Fruit fly (Drosophila melanogaster): ENCODE results near the gene PIG-Wa.

PIG-Wa gene

DNA sequence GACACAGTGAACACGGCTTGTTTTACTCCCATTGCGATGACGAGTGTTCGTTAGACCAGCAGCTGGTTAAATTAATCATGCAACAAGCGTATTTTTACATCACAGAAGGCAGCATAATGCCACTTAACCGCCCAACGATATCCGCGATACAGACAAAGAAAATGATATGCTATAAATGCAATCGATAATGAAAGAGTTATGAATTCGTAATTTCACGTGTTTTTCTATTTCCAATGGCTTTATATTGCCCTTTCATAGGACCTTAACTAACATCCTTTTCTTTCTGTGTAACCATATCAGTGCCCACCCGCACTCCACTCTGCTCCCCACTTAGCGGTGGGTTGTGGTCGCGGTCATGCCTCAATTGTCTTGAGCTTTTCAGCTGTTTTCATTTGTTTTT, 30.1 kb downstream of the PIG-Wa start (continued):
- TF ChIP-seq CG8119 (GFP tag; IDR thresholded peaks at IDR 0.05): peak; percentile 69
- no peak for TF ChIP-seq net (GFP tag; optimal IDR thresholded peaks at IDR 0.05)
- TF ChIP-seq eg (GFP tag; IDR thresholded peaks at IDR 0.05): peak; percentile 87
- peak; percentile 71 for TF ChIP-seq CG32006 (GFP tag; optimal IDR thresholded peaks at IDR 0.05)
- no peak for TF ChIP-seq Eip78C (GFP tag)
- no peak for TF ChIP-seq CG10631 (GFP tag; optimal IDR thresholded peaks at IDR 0.05)
- TF ChIP-seq CG6792 (GFP tag; optimal IDR thresholded peaks at IDR 0.05): no peak
- TF ChIP-seq OdsH (GFP tag; optimal IDR thresholded peaks at IDR 0.05): peak; percentile 34
- no peak for TF ChIP-seq dac (GFP tag; optimal IDR thresholded peaks at IDR 0.05)
- TF ChIP-seq Sox102F (GFP tag; optimal IDR thresholded peaks at IDR 0.05): no peak
- no peak for TF ChIP-seq CG9139 (GFP tag; optimal IDR thresholded peaks at IDR 0.05)
- TF ChIP-seq Eip93F (GFP tag; optimal IDR thresholded peaks at IDR 0.05): no peak
- TF ChIP-seq spab (GFP tag; optimal IDR thresholded peaks at IDR 0.05): no peak
- peak; percentile 62 for TF ChIP-seq Gug (GFP tag; IDR thresholded peaks at IDR 0.05)
- no peak for TF ChIP-seq CG7368 (GFP tag; optimal IDR thresholded peaks at IDR 0.05)
- no peak for TF ChIP-seq Eip75B (GFP tag; optimal IDR thresholded peaks at IDR 0.05)
- no peak for TF ChIP-seq ss (GFP tag; optimal IDR thresholded peaks at IDR 0.05)
- no peak for TF ChIP-seq fd85E (GFP tag; optimal IDR thresholded peaks at IDR 0.05)
- peak; percentile 43 for TF ChIP-seq Lpt (GFP tag; optimal IDR thresholded peaks at IDR 0.05)
- no peak for TF ChIP-seq CG3919 (GFP tag; optimal IDR thresholded peaks at IDR 0.05)

DNA sequence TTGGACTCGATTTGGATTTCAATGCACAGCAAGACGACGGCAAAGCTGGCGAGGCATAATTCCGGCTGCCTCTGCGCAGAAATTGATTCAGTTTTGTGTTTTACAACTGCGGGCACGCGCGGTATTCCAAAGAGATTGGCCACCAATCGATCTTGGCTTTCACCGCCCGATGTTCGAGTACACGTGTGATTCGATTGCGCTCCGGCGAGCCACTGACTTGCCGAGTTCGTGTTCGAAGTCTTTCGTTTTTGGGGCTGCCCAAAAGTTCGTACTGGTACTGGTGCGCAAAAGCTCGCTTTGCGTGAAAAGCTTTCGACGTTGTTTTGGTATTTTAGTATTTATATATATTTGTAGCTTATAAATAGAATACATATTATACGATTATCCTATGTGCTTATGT, 32.1 kb downstream of the PIG-Wa start, which contains the start of gene CG18641:
Gene CG18641 (minus strand): TSS at position 214 of the 400 bp plus-strand sequence.
- TF ChIP-seq svp (GFP tag) (peak; percentile 15), Sox14 (GFP tag; optimal IDR thresholded peaks at IDR 0.05) (no peak), CG6163 (GFP tag; IDR thresholded peaks at IDR 0.05) (0 out of 3 replicates have a peak, but pooled peaks have one; percentile 20), CG6792 (GFP tag; optimal IDR thresholded peaks at IDR 0.05) (no peak)

DNA sequence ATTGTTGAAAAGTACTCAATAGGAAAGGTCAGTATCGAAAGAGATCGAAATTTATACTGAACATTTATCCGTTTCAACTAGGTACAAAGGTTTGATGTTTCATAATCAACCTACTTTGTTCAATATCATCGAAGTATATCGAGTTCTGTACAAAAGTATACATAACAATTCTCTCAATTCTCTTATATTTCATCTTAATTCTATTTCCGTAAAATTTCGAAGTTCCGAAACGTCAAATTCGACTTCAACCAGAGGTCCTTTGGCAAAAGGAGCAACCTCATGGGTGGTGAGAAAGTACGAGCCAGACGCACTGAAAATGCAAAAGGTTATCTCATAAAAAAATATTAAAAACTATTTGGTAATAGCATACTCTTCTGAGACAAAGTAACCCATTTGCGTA, 33.6 kb downstream of the PIG-Wa start, which contains the start of gene CG31948:
Gene CG31948 (minus strand): TSS at position 101 of the 400 bp plus-strand sequence.
- TF ChIP-seq Eip93F (GFP tag; optimal IDR thresholded peaks at IDR 0.05): no peak
- no peak for TF ChIP-seq CG34406 (GFP tag; optimal IDR thresholded peaks at IDR 0.05)
- TF ChIP-seq svp (GFP tag): no peak
- TF ChIP-seq Sox14 (GFP tag; optimal IDR thresholded peaks at IDR 0.05): no peak
- TF ChIP-seq acj6 (GFP tag; optimal IDR thresholded peaks at IDR 0.05): no peak
- no peak for TF ChIP-seq cyc (GFP tag; optimal IDR thresholded peaks at IDR 0.05)
- TF ChIP-seq CG32006 (GFP tag; optimal IDR thresholded peaks at IDR 0.05): no peak
- TF ChIP-seq dsx (GFP tag; optimal IDR thresholded peaks at IDR 0.05; ENCODE audit: poor library complexity, severe bottlenecking): no peak

DNA sequence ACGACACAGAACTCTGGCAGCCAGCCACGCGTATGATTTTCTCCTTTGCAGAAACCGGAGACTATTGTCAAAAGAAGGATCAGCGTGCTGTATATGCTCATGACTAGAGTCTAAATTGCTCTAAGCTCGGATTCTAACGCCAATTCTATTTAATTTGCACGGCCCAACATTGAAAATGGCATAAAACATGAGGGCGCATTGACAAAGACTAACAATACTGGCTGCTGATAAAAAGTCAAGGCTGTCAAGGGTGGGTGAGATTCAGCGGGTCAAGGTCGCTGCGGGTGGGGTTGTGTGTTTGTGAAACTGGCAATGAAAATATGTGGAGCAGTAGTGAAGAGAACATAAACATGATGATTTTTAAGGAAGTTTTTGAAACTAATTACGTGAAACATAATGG, 34.9 kb downstream of the PIG-Wa start, which contains the start of gene CG34448:
Gene CG34448 (minus strand): TSS at position 101 of the 400 bp plus-strand sequence.
- no peak for TF ChIP-seq fkh (GFP tag; optimal IDR thresholded peaks at IDR 0.05)
- no peak for TF ChIP-seq CG10631 (GFP tag; optimal IDR thresholded peaks at IDR 0.05)
- no peak for TF ChIP-seq CG6792 (GFP tag; optimal IDR thresholded peaks at IDR 0.05)
- no peak for TF ChIP-seq CG11762 (GFP tag; optimal IDR thresholded peaks at IDR 0.05; ENCODE audit: insufficient read depth)
- no peak for TF ChIP-seq CG8119 (GFP tag; IDR thresholded peaks at IDR 0.05)
- no peak for TF ChIP-seq eg (GFP tag; IDR thresholded peaks at IDR 0.05)

DNA sequence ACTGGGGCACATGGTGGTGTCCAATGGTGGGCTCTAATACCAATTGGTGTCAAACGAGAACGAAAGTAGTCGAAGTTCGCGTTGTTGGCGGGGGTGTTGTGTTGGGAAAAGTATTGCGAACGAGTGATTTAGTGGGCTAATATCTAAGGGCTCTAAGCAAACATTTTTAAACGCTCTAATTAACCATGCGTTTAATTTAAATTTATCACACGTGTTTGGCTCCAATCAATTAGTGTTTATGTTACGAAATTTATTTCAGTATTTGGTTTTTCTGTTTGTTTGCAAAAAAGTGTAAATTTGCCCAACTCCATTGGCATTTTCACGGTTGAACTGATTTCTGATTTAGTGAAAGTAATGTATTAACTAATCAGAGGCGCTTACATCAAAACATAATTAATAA, 36.9 kb downstream of the PIG-Wa start, which contains the start of gene CG34447:
Gene CG34447 (minus strand): TSS at position 101 of the 400 bp plus-strand sequence.
- TF ChIP-seq CG4318 (GFP tag; optimal IDR thresholded peaks at IDR 0.05) (no peak), Met (GFP tag; optimal IDR thresholded peaks at IDR 0.05) (no peak), CG32006 (GFP tag; optimal IDR thresholded peaks at IDR 0.05) (no peak)

DNA sequence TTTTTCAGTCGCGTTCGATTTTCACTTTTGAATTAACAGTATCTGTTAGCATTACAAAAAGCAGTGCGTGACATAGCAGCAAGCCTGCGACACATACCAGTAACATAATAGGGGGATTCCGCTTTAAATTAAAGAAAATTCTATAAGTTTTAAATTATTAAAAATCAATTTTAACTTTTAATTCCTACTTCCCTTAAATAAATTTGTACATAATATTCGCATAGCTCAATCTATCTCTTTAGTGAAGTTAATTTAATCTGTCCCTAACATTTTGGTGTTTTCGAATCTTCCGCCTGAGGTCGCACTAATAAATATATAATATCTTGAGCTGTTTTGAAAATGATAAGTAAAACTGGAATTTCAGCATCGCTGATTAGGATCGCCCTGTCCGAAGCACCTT, 37.5 kb downstream of the PIG-Wa start, which contains the start of gene CG9886:
Gene CG9886 (plus strand): TSS at position 341 of the 400 bp plus-strand sequence.
- TF ChIP-seq ss (GFP tag; optimal IDR thresholded peaks at IDR 0.05): no peak
- TF ChIP-seq CG4318 (GFP tag; optimal IDR thresholded peaks at IDR 0.05): no peak
- TF ChIP-seq Smox (GFP tag; optimal IDR thresholded peaks at IDR 0.05): peak; percentile 62
- peak; percentile 45 for TF ChIP-seq achi (GFP tag; optimal IDR thresholded peaks at IDR 0.05)
- peak; percentile 3 for TF ChIP-seq Lpt (GFP tag; optimal IDR thresholded peaks at IDR 0.05)
- TF ChIP-seq CG15336 (GFP tag; IDR thresholded peaks at IDR 0.05): peak; percentile 60
- peak; percentile 34 for TF ChIP-seq Hr39 (GFP tag; optimal IDR thresholded peaks at IDR 0.05)
- peak; percentile 47; the same call in 2 of the 3 replicates for TF ChIP-seq CG8119 (GFP tag; IDR thresholded peaks at IDR 0.05)
- peak; percentile 33 for TF ChIP-seq CG8632 (GFP tag; optimal IDR thresholded peaks at IDR 0.05)
- no peak for TF ChIP-seq CG8319 (GFP tag; optimal IDR thresholded peaks at IDR 0.05)
- peak; percentile 33 for TF ChIP-seq topi (GFP tag; optimal IDR thresholded peaks at IDR 0.05)
- no peak for TF ChIP-seq CG9139 (GFP tag; optimal IDR thresholded peaks at IDR 0.05)
- TF ChIP-seq CG11762 (GFP tag; optimal IDR thresholded peaks at IDR 0.05; ENCODE audit: insufficient read depth): no peak
- peak; percentile 42 for TF ChIP-seq cyc (GFP tag; optimal IDR thresholded peaks at IDR 0.05)
- no peak for TF ChIP-seq CG16779 (tag; optimal IDR thresholded peaks at IDR 0.05)
- peak; percentile 63 for TF ChIP-seq eg (GFP tag; IDR thresholded peaks at IDR 0.05)
- no peak for TF ChIP-seq fd85E (GFP tag; optimal IDR thresholded peaks at IDR 0.05)
- TF ChIP-seq Ets21C (GFP tag; optimal IDR thresholded peaks at IDR 0.05): peak; percentile 7
- TF ChIP-seq CG34406 (GFP tag; optimal IDR thresholded peaks at IDR 0.05): peak; percentile 49
- peak; percentile 37 for TF ChIP-seq vri (GFP tag; optimal IDR thresholded peaks at IDR 0.05)

Measured in whole organism, prepupa.